Comparison of ENCODE assay signal across 5 fruit fly cellular contexts in the genomic region with DNA sequence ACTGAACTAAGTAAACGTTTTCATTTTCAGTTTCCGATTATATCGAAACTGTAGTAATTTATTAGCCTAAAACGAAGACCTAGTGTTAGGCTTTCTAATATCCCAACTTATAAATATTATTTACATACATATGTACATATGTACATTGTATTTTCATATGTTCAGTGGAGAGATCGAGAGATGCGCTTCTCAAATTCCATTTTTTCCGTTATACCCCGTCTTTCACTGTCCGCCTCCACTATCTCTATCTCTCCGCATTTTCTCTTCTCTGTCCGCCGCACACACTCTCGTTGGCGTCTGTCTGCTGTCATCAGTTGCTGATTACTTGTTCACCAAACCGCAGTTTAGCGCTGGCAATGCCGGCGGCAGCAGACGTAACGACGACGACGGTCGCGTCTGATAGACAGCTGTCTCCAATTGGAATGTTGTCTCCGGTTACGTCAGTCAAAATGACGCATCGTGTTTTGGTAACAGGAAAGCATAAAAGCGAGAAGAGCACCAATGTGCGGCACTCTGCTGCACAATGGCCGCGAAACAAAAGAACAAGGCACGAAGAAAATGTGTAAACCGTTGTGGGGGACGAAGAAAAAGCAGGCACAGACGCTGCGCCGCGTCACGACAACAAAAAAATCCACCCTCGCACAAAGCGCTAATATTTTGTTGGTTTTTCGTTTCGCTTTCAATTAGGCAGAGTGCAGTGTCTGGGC.
TF ChIP-seq lines count a peak whose summit lies in the region.

A gene (plus strand): TSS at position 340 of the 707 bp plus-strand sequence.

- TF ChIP-seq CTCF in whole organism, embryonic (GFP tag; optimal IDR thresholded peaks at IDR 0.05; lab: Kevin White, UChicago): no peak

TF ChIP-seq in whole organism, adult, 20 proteins besides CTCF, POLR2A, EP300 and RAD21:
- TF ChIP-seq Clk (GFP tag; optimal IDR thresholded peaks at IDR 0.05; lab: Kevin White, UChicago) (no peak), bab1 (GFP tag; optimal IDR thresholded peaks at IDR 0.05; lab: Kevin White, UChicago) (peak; percentile 57), CG12768 (GFP tag; optimal IDR thresholded peaks at IDR 0.05; lab: Kevin White, UChicago) (no peak), CG7101 (tag; optimal IDR thresholded peaks at IDR 0.05; lab: Kevin White, UChicago) (no peak), Hr96 (GFP tag; optimal IDR thresholded peaks at IDR 0.05; lab: Kevin White, UChicago) (no peak), toe (GFP tag; optimal IDR thresholded peaks at IDR 0.05; lab: Kevin White, UChicago) (no peak), Mnt (GFP tag; optimal IDR thresholded peaks at IDR 0.05; lab: Kevin White, UChicago) (peak; percentile 47), kay (GFP tag; lab: Kevin White, UChicago; ENCODE audit: borderline replicate concordance) (peak; percentile 97), ovo (GFP tag; optimal IDR thresholded peaks at IDR 0.05; lab: Kevin White, UChicago) (peak; percentile 60), CG14711 (tag; optimal IDR thresholded peaks at IDR 0.05; lab: Kevin White, UChicago) (no peak), tj (GFP tag; optimal IDR thresholded peaks at IDR 0.05; lab: Kevin White, UChicago) (no peak), pad (GFP tag; optimal IDR thresholded peaks at IDR 0.05; lab: Kevin White, UChicago) (peak; percentile 97), CG1620 (GFP tag; optimal IDR thresholded peaks at IDR 0.05; lab: Kevin White, UChicago) (no peak), CG7045 (GFP tag; optimal IDR thresholded peaks at IDR 0.05; lab: Kevin White, UChicago) (no peak), CG5204 (GFP tag; optimal IDR thresholded peaks at IDR 0.05; lab: Kevin White, UChicago) (no peak), cic (GFP tag; optimal IDR thresholded peaks at IDR 0.05; lab: Kevin White, UChicago) (peak; percentile 51), cnc (optimal IDR thresholded peaks at IDR 0.05; lab: Kevin White, UChicago) (no peak)

TF ChIP-seq in whole organism, embryonic, 481 proteins besides CTCF, POLR2A, EP300 and RAD21 (continues in another document):
- peak; percentile 45 for TF ChIP-seq psq (GFP tag; optimal IDR thresholded peaks at IDR 0.05; lab: Kevin White, UChicago)
- TF ChIP-seq ap (GFP tag; IDR thresholded peaks at IDR 0.05; lab: Robert Waterston, UW): no peak
- no peak for TF ChIP-seq scrt (GFP tag; optimal IDR thresholded peaks at IDR 0.05; lab: Kevin White, UChicago)
- no peak for TF ChIP-seq sens-2 (GFP tag; IDR thresholded peaks at IDR 0.05; lab: Robert Waterston, UW)
- peak; percentile 68 for TF ChIP-seq Lhr (GFP tag; optimal IDR thresholded peaks at IDR 0.05; lab: Kevin White, UChicago)
- TF ChIP-seq CG10979 (tag; optimal IDR thresholded peaks at IDR 0.05; lab: Kevin White, UChicago): no peak
- TF ChIP-seq CG18011 (GFP tag; optimal IDR thresholded peaks at IDR 0.05; lab: Kevin White, UChicago): no peak
- no peak for TF ChIP-seq D19A (tag; optimal IDR thresholded peaks at IDR 0.05; lab: Kevin White, UChicago)
- no peak for TF ChIP-seq Xbp1 (GFP tag; optimal IDR thresholded peaks at IDR 0.05; lab: Kevin White, UChicago)
- TF ChIP-seq otp (GFP tag; IDR thresholded peaks at IDR 0.05; lab: Robert Waterston, UW): 0 out of 3 replicates have a peak, but pooled peaks have one; percentile 30
- no peak for TF ChIP-seq unpg (GFP tag; optimal IDR thresholded peaks at IDR 0.05; lab: Kevin White, UChicago)
- TF ChIP-seq Dek (tag; optimal IDR thresholded peaks at IDR 0.05; lab: Kevin White, UChicago): no peak
- TF ChIP-seq CG9876 (GFP tag; optimal IDR thresholded peaks at IDR 0.05; lab: Kevin White, UChicago): no peak
- TF ChIP-seq fd96Cb (tag; optimal IDR thresholded peaks at IDR 0.05; lab: Kevin White, UChicago): no peak
- TF ChIP-seq CG17912 (GFP tag; optimal IDR thresholded peaks at IDR 0.05; lab: Kevin White, UChicago): peak; percentile 51
- TF ChIP-seq nau (GFP tag; optimal IDR thresholded peaks at IDR 0.05; lab: Kevin White, UChicago): peak; percentile 24
- no peak for TF ChIP-seq gem (tag; optimal IDR thresholded peaks at IDR 0.05; lab: Kevin White, UChicago)

TF ChIP-seq in whole organism, prepupa, 60 proteins besides CTCF, POLR2A, EP300 and RAD21 (continues in another document):
- TF ChIP-seq Ets96B (tag; optimal IDR thresholded peaks at IDR 0.05; lab: Kevin White, UChicago) (no peak), achi (GFP tag; optimal IDR thresholded peaks at IDR 0.05; lab: Kevin White, UChicago) (no peak), fkh (GFP tag; optimal IDR thresholded peaks at IDR 0.05; lab: Kevin White, UChicago) (no peak), CG8632 (GFP tag; optimal IDR thresholded peaks at IDR 0.05; lab: Kevin White, UChicago) (no peak), Blimp-1 (GFP tag; optimal IDR thresholded peaks at IDR 0.05; lab: Kevin White, UChicago) (peak; percentile 59), CG10631 (GFP tag; optimal IDR thresholded peaks at IDR 0.05; lab: Kevin White, UChicago) (peak; percentile 39), CG8119 (GFP tag; IDR thresholded peaks at IDR 0.05; lab: Robert Waterston, UW) (no peak), Sox14 (GFP tag; optimal IDR thresholded peaks at IDR 0.05; lab: Kevin White, UChicago) (peak; percentile 85), Hr38 (GFP tag; optimal IDR thresholded peaks at IDR 0.05; lab: Kevin White, UChicago) (no peak), CG3032 (tag; optimal IDR thresholded peaks at IDR 0.05; lab: Kevin White, UChicago) (no peak), CG9139 (GFP tag; optimal IDR thresholded peaks at IDR 0.05; lab: Kevin White, UChicago) (no peak), Eip75B (GFP tag; optimal IDR thresholded peaks at IDR 0.05; lab: Kevin White, UChicago) (no peak), CG6792 (GFP tag; optimal IDR thresholded peaks at IDR 0.05; lab: Kevin White, UChicago) (no peak), Hr39 (GFP tag; optimal IDR thresholded peaks at IDR 0.05; lab: Kevin White, UChicago) (no peak), Eip93F (GFP tag; optimal IDR thresholded peaks at IDR 0.05; lab: Kevin White, UChicago) (peak; percentile 5), CG15336 (GFP tag; IDR thresholded peaks at IDR 0.05; lab: Robert Waterston, UW) (peak; percentile 9; the same call in 1 of the 2 replicates), Sox102F (GFP tag; optimal IDR thresholded peaks at IDR 0.05; lab: Kevin White, UChicago) (peak; percentile 39), vri (GFP tag; optimal IDR thresholded peaks at IDR 0.05; lab: Kevin White, UChicago) (peak; percentile 100)

TF ChIP-seq in whole organism, pupa, 21 proteins besides CTCF, POLR2A, EP300 and RAD21 (continues in another document):
- TF ChIP-seq CG14655 (GFP tag; optimal IDR thresholded peaks at IDR 0.05; lab: Kevin White, UChicago) (no peak), CG32121 (GFP tag; IDR thresholded peaks at IDR 0.05; lab: Robert Waterston, UW) (peak; percentile 75; the same call in 1 of the 2 replicates), rn (GFP tag; IDR thresholded peaks at IDR 0.05; lab: Robert Waterston, UW) (no peak), CG13204 (GFP tag; optimal IDR thresholded peaks at IDR 0.05; lab: Kevin White, UChicago) (peak; percentile 82), CG34367 (tag; optimal IDR thresholded peaks at IDR 0.05; lab: Kevin White, UChicago) (no peak), CG8301 (tag; optimal IDR thresholded peaks at IDR 0.05; lab: Kevin White, UChicago) (no peak), fd96Ca (GFP tag; IDR thresholded peaks at IDR 0.05; lab: Robert Waterston, UW) (peak; percentile 36; the same call in 1 of the 3 replicates), CG9948 (tag; optimal IDR thresholded peaks at IDR 0.05; lab: Kevin White, UChicago) (no peak), Pif1B (GFP tag; optimal IDR thresholded peaks at IDR 0.05; lab: Kevin White, UChicago) (no peak), EcR (GFP tag; optimal IDR thresholded peaks at IDR 0.05; lab: Kevin White, UChicago) (peak; percentile 70), CG15710 (tag; optimal IDR thresholded peaks at IDR 0.05; lab: Kevin White, UChicago) (no peak), CG12605 (GFP tag; IDR thresholded peaks at IDR 0.05; lab: Robert Waterston, UW) (no peak; the same call in 1 of the 2 replicates), Snoo (tag; optimal IDR thresholded peaks at IDR 0.05; lab: Kevin White, UChicago) (no peak), CG4496 (GFP tag; IDR thresholded peaks at IDR 0.05; lab: Robert Waterston, UW) (peak; percentile 44; the same call in 1 of the 3 replicates), gl (tag; optimal IDR thresholded peaks at IDR 0.05; lab: Kevin White, UChicago) (no peak), CG17806 (tag; optimal IDR thresholded peaks at IDR 0.05; lab: Kevin White, UChicago) (no peak), CG10348 (GFP tag; IDR thresholded peaks at IDR 0.05; lab: Robert Waterston, UW) (no peak), D1 (tag; optimal IDR thresholded peaks at IDR 0.05; lab: Kevin White, UChicago) (no peak), Ets98B (GFP tag; IDR thresholded peaks at IDR 0.05; lab: Robert Waterston, UW) (peak; percentile 57)

TF ChIP-seq in whole organism, wandering third instar larva, 38 proteins besides CTCF, POLR2A, EP300 and RAD21 (continues in another document):
- TF ChIP-seq psq (GFP tag; optimal IDR thresholded peaks at IDR 0.05; lab: Kevin White, UChicago) (peak; percentile 14), HLH106 (tag; optimal IDR thresholded peaks at IDR 0.05; lab: Kevin White, UChicago) (no peak), h (GFP tag; optimal IDR thresholded peaks at IDR 0.05; lab: Kevin White, UChicago) (no peak), Vsx2 (GFP tag; optimal IDR thresholded peaks at IDR 0.05; lab: Kevin White, UChicago; ENCODE audit: partially characterized antibody) (peak; percentile 53), sage (GFP tag; optimal IDR thresholded peaks at IDR 0.05; lab: Kevin White, UChicago) (no peak), woc (GFP tag; optimal IDR thresholded peaks at IDR 0.05; lab: Kevin White, UChicago) (peak; percentile 5), tai (GFP tag; optimal IDR thresholded peaks at IDR 0.05; lab: Kevin White, UChicago) (no peak), Dif (GFP tag; optimal IDR thresholded peaks at IDR 0.05; lab: Kevin White, UChicago; ENCODE audit: partially characterized antibody) (peak; percentile 38), CG9705 (GFP tag; optimal IDR thresholded peaks at IDR 0.05; lab: Kevin White, UChicago) (no peak), Hr78 (GFP tag; optimal IDR thresholded peaks at IDR 0.05; lab: Kevin White, UChicago) (no peak), jim (GFP tag; optimal IDR thresholded peaks at IDR 0.05; lab: Kevin White, UChicago) (no peak), fru (GFP tag; optimal IDR thresholded peaks at IDR 0.05; lab: Kevin White, UChicago) (no peak), br (GFP tag; optimal IDR thresholded peaks at IDR 0.05; lab: Kevin White, UChicago) (no peak), usp (GFP tag; optimal IDR thresholded peaks at IDR 0.05; lab: Kevin White, UChicago) (no peak), dl (GFP tag; optimal IDR thresholded peaks at IDR 0.05; lab: Kevin White, UChicago; ENCODE audit: insufficient read depth in 1 of 2, partially characterized antibody in 2 of 2) (peak in 1 of 2 experiments; percentile 59), Hnf4 (GFP tag; optimal IDR thresholded peaks at IDR 0.05; lab: Kevin White, UChicago) (no peak), Myc (optimal IDR thresholded peaks at IDR 0.05; lab: Kevin White, UChicago) (no peak), Rel (GFP tag; optimal IDR thresholded peaks at IDR 0.05; lab: Kevin White, UChicago) (no peak), Rel (tag; optimal IDR thresholded peaks at IDR 0.05; lab: Kevin White, UChicago) (peak; percentile 56), OdsH (GFP tag; optimal IDR thresholded peaks at IDR 0.05; lab: Kevin White, UChicago) (no peak), Jra (GFP tag; optimal IDR thresholded peaks at IDR 0.05; lab: Kevin White, UChicago) (no peak)
